Worm (Caenorhabditis elegans) whole organism, midembryonic: ENCODE measurements around the gene sdz-23.

Source experiments
- cog-1 ChIP-seq: sonication (generic microtip); optimal IDR thresholded peaks from 2 replicates; lab custom pipeline; 2016; ENCODE audit warnings: missing genetic modification characterization, missing compliant biosample characterization
- flt-1 ChIP-seq: fragments of 200-800 bp; sonication (Bioruptor generic); IDR thresholded peaks from 2 replicates; pipeline ENCODE4 v1.3.6; 2022; ENCODE audit warnings: missing genetic modification characterization, missing compliant biosample characterization
- ref-1 ChIP-seq: fragments of 200-800 bp; sonication (Bioruptor generic); conservative IDR thresholded peaks from 2 replicates; pipeline ENCODE4 v1.3.6; 2022; ENCODE audit warnings: missing genetic modification reagents, missing genetic modification characterization, missing compliant biosample characterization
- ztf-29 ChIP-seq: fragments of 200-800 bp; sonication (Bioruptor generic); IDR thresholded peaks from 2 replicates; pipeline ENCODE4 v1.3.6; 2022; ENCODE audit warnings: missing genetic modification reagents, missing genetic modification characterization, missing compliant biosample characterization

- TF ChIP-seq ztf-29 (GFP tag; lab: Robert Waterston, UW) (no peak), cog-1 (tag; lab: Kevin White, UChicago) (no peak), flt-1 (GFP tag; lab: Robert Waterston, UW) (no peak), ref-1 (GFP tag; lab: Robert Waterston, UW) (no peak)
These were observed 29.8 kb downstream of the sdz-23 start, which contains the start of gene spr-1 for ce11 chrV:8129252-8129651.
